Worm (Caenorhabditis elegans) whole organism, midembryonic: ENCODE results near the gene K07C5.3.

Experiments
- T22C8.4 ChIP-seq: fragments of 200-800 bp; sonication (Bioruptor generic); IDR thresholded peaks from 2 replicates; pipeline ENCODE4 v1.3.6; 2022; ENCODE audit warnings: missing genetic modification characterization, missing compliant biosample characterization
- cog-1 ChIP-seq: sonication (generic microtip); optimal IDR thresholded peaks from 2 replicates; lab custom pipeline; 2016; ENCODE audit warnings: missing genetic modification characterization, missing compliant biosample characterization
- flt-1 ChIP-seq: fragments of 200-800 bp; sonication (Bioruptor generic); IDR thresholded peaks from 2 replicates; pipeline ENCODE4 v1.3.6; 2022; ENCODE audit warnings: missing genetic modification characterization, missing compliant biosample characterization
- klf-2 ChIP-seq: fragments of 200-800 bp; sonication (Bioruptor generic); conservative IDR thresholded peaks from 2 replicates; pipeline ENCODE4 v1.3.6; 2022; ENCODE audit warnings: missing genetic modification reagents, missing genetic modification characterization, missing compliant biosample characterization
- med-1 ChIP-seq: sonication (generic microtip); optimal IDR thresholded peaks from 2 replicates; lab custom pipeline; 2017; ENCODE audit warnings: missing genetic modification characterization, mild to moderate bottlenecking, missing compliant biosample characterization, antibody characterized with exemption, missing genetic modification reagents; ENCODE audit not compliant: insufficient read depth
- ref-1 ChIP-seq: fragments of 200-800 bp; sonication (Bioruptor generic); conservative IDR thresholded peaks from 2 replicates; pipeline ENCODE4 v1.3.6; 2022; ENCODE audit warnings: missing genetic modification reagents, missing genetic modification characterization, missing compliant biosample characterization
- tab-1 ChIP-seq: fragments of 200-800 bp; sonication (Bioruptor generic); IDR thresholded peaks from 2 replicates; pipeline ENCODE4 v1.3.6; 2022; ENCODE audit warnings: missing genetic modification characterization, missing compliant biosample characterization
- ztf-23 ChIP-seq: fragments of 200-800 bp; sonication (Bioruptor generic); IDR thresholded peaks from 2 replicates; pipeline ENCODE4 v1.3.6; 2022; ENCODE audit warnings: missing genetic modification reagents, missing genetic modification characterization, missing compliant biosample characterization
- ztf-29 ChIP-seq: fragments of 200-800 bp; sonication (Bioruptor generic); IDR thresholded peaks from 2 replicates; pipeline ENCODE4 v1.3.6; 2022; ENCODE audit warnings: missing genetic modification reagents, missing genetic modification characterization, missing compliant biosample characterization

The K07C5.3 gene

ce11 chrV:10357467-10357953 is 14.7 kb downstream of the K07C5.3 start, which contains the start of gene ceeh-2:
TSS of gene ceeh-2 (minus strand) at chrV:10357903.
- TF ChIP-seq ztf-29 (GFP tag; lab: Robert Waterston, UW) (no peak), med-1 (GFP tag; lab: Kevin White, UChicago) (no peak), flt-1 (no peak), ztf-23 (GFP tag; lab: Robert Waterston, UW) (no peak)

- TF ChIP-seq med-1 (GFP tag; lab: Kevin White, UChicago) (no peak), cog-1 (no peak), tab-1 (GFP tag; lab: Robert Waterston, UW) (no peak), T22C8.4 (GFP tag; lab: Robert Waterston, UW) (no peak), klf-2 (no peak), ref-1 (GFP tag; lab: Robert Waterston, UW) (no peak), ztf-23 (GFP tag; lab: Robert Waterston, UW) (no peak), flt-1 (no peak), ztf-29 (GFP tag; lab: Robert Waterston, UW) (no peak)
Measured at ce11 chrV:10358238-10358637, 15.4 kb downstream of the K07C5.3 start, which contains the start of gene ttll-15. TSS of gene ttll-15 (plus strand) at chrV:10358538.

- TF ChIP-seq ztf-23 (GFP tag; lab: Robert Waterston, UW) (no peak), T22C8.4 (GFP tag; lab: Robert Waterston, UW) (no peak)
Measured at ce11 chrV:10360186-10360585, 17.4 kb downstream of the K07C5.3 start.

ce11 chrV:10361830-10362397 is 19.1 kb downstream of the K07C5.3 start, which contains the start of gene cash-1:
TSS of gene cash-1 (plus strand) at chrV:10362261.
- TF ChIP-seq ref-1 (GFP tag; lab: Robert Waterston, UW), result no peak
- 0 out of 2 replicates have a peak, but pooled peaks have one; percentile 18 for TF ChIP-seq ztf-23 (GFP tag; lab: Robert Waterston, UW)

- TF ChIP-seq ztf-29 (GFP tag; lab: Robert Waterston, UW), result no peak
- TF ChIP-seq tab-1 (GFP tag; lab: Robert Waterston, UW), result no peak
- TF ChIP-seq T22C8.4 (GFP tag; lab: Robert Waterston, UW), result no peak
- TF ChIP-seq klf-2, result no peak
- TF ChIP-seq flt-1, result no peak
- no peak for TF ChIP-seq ref-1 (GFP tag; lab: Robert Waterston, UW)
- TF ChIP-seq ztf-23 (GFP tag; lab: Robert Waterston, UW), result no peak
- TF ChIP-seq cog-1, result no peak
- TF ChIP-seq med-1 (GFP tag; lab: Kevin White, UChicago), result no peak
Measured at ce11 chrV:10363834-10364233, 21.0 kb downstream of the K07C5.3 start.

ce11 chrV:10368256-10368655 is 25.4 kb downstream of the K07C5.3 start, which contains the start of gene sri-20:
TSS of gene sri-20 (plus strand) at chrV:10368556.
- TF ChIP-seq ztf-29 (GFP tag; lab: Robert Waterston, UW) (no peak), ref-1 (GFP tag; lab: Robert Waterston, UW) (no peak), ztf-23 (GFP tag; lab: Robert Waterston, UW) (no peak), klf-2 (no peak), T22C8.4 (GFP tag; lab: Robert Waterston, UW) (no peak), cog-1 (no peak), med-1 (GFP tag; lab: Kevin White, UChicago) (no peak), flt-1 (no peak), tab-1 (GFP tag; lab: Robert Waterston, UW) (no peak)

- TF ChIP-seq T22C8.4 (GFP tag; lab: Robert Waterston, UW) (no peak), ztf-23 (GFP tag; lab: Robert Waterston, UW) (no peak), klf-2 (no peak), ref-1 (GFP tag; lab: Robert Waterston, UW) (no peak)
Measured at ce11 chrV:10371177-10371576, 28.3 kb downstream of the K07C5.3 start.

ce11 chrV:10371951-10372350 is 29.1 kb downstream of the K07C5.3 start, which contains the start of gene ugt-49:
TSS of gene ugt-49 (plus strand) at chrV:10372321.
- TF ChIP-seq ztf-23 (GFP tag; lab: Robert Waterston, UW) (no peak), ref-1 (GFP tag; lab: Robert Waterston, UW) (no peak), med-1 (GFP tag; lab: Kevin White, UChicago) (no peak), flt-1 (no peak), klf-2 (no peak), tab-1 (GFP tag; lab: Robert Waterston, UW) (no peak), ztf-29 (GFP tag; lab: Robert Waterston, UW) (no peak), cog-1 (no peak), T22C8.4 (GFP tag; lab: Robert Waterston, UW) (no peak)

ce11 chrV:10379293-10379692 is 36.5 kb downstream of the K07C5.3 start, which contains the start of gene AC3.12:
TSS of gene AC3.12 (minus strand) at chrV:10379393.
- TF ChIP-seq tab-1 (GFP tag; lab: Robert Waterston, UW) (no peak), ztf-29 (GFP tag; lab: Robert Waterston, UW) (no peak), cog-1 (no peak), flt-1 (no peak), klf-2 (no peak), ref-1 (GFP tag; lab: Robert Waterston, UW) (no peak), ztf-23 (GFP tag; lab: Robert Waterston, UW) (no peak), T22C8.4 (GFP tag; lab: Robert Waterston, UW) (no peak), med-1 (GFP tag; lab: Kevin White, UChicago) (no peak)

ce11 chrV:10379761-10380160 is 36.9 kb downstream of the K07C5.3 start:
- TF ChIP-seq ref-1 (GFP tag; lab: Robert Waterston, UW), result no peak
- TF ChIP-seq ztf-23 (GFP tag; lab: Robert Waterston, UW), result no peak
- TF ChIP-seq tab-1 (GFP tag; lab: Robert Waterston, UW), result no peak
- TF ChIP-seq ztf-29 (GFP tag; lab: Robert Waterston, UW), result no peak
- TF ChIP-seq flt-1, result no peak
- no peak for TF ChIP-seq klf-2
- TF ChIP-seq med-1 (GFP tag; lab: Kevin White, UChicago), result no peak
- TF ChIP-seq cog-1, result no peak
- no peak for TF ChIP-seq T22C8.4 (GFP tag; lab: Robert Waterston, UW)
